Worm (Caenorhabditis elegans): ENCODE measurements around the gene srm-3.

srm-3 gene

DNA sequence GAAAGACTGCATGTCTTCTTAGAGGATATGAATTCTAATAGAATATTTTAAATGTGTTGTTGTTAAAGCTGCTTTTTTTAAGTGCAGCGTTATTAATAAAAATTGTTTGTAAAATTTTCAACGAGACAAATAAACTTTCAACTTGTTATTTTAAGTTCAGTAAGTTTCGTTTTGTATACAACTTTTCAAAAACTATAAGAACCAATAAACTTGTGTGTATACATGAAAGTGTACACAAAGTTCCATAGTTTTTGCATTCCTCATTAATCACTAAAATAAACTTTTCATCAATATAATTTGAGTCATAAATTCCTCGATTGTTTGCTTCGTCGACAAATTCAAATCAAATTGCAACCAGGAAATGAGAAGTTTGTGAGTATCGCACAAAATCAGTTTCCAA, at the start of gene srm-3:
TSS of gene srm-3 (plus strand) at position 301 of the 400 bp plus-strand sequence.
- no peak for TF ChIP-seq dao-5 (tag; optimal IDR thresholded peaks at IDR 0.05)
- TF ChIP-seq W03F9.2 (tag; optimal IDR thresholded peaks at IDR 0.05) = no peak
- TF ChIP-seq him-1 (tag; optimal IDR thresholded peaks at IDR 0.05) = no peak

DNA sequence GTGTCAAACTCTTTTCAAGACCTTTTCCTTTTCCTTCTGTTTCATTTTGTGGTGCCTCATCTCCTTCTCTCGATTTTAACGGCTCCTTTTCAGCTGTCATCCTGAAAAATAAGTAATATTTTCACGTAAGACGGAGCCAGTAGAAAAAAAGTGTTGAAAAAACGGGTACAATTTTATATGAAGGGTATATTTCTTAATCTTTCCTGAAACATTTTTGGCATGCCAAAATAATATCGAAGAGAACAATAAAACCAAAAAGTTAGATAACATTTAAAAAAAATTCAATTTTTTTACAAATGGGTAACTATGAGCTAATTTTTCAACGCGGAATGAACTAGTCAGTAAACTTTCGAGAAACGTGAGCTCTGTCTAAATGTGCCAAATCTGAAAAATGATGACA, 47.2 kb upstream of the srm-3 start, which contains the start of gene aat-1:
TSS of gene aat-1 (minus strand) at position 101 of the 400 bp plus-strand sequence.
- no peak for TF ChIP-seq W03F9.2 (tag; optimal IDR thresholded peaks at IDR 0.05)
- TF ChIP-seq him-1 (tag; optimal IDR thresholded peaks at IDR 0.05) = no peak
- no peak for TF ChIP-seq dao-5 (tag; optimal IDR thresholded peaks at IDR 0.05)

DNA sequence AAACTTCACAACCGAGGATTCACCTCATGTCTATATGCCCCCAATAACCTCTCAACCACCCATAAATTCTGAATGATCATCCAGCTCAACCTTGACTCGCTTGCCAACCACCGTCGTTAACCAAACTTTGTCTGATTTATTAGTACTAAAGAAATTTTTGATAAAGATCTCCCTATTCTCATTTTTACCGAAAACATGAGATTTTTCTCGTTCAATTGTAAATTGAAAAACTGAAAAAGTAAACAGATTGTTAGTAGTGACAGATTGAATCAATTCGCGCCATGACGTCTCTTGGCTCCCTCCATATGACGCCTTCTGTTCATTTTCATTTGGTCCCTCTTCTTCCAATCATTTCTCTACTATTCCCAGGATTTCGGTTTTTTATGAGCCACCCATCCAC, 40.8 kb upstream of the srm-3 start:
- TF ChIP-seq him-1 (tag; optimal IDR thresholded peaks at IDR 0.05) (no peak), dao-5 (tag; optimal IDR thresholded peaks at IDR 0.05) (no peak), W03F9.2 (tag; optimal IDR thresholded peaks at IDR 0.05) (no peak)

DNA sequence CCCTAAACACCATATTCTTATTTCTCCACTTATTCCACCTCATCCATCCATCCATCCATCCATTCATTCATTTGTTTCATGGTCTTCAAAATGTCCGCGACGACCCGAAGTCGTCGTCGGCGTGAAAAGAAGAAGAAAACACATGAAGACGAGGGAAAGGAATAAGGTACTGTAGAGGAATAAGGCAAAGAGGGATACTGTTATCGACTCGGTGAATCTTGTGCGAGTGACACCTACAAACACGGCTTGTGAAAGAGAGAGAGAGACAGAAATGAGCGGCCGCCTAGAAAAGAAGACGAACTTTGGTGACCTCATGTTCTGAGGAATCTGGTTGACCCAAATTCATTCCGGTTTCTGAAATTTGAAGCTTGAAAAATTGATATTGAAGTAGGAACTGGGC, 39.7 kb upstream of the srm-3 start:
- TF ChIP-seq W03F9.2 (tag; optimal IDR thresholded peaks at IDR 0.05) (no peak), dao-5 (tag; optimal IDR thresholded peaks at IDR 0.05) (no peak), him-1 (tag; optimal IDR thresholded peaks at IDR 0.05) (no peak)

DNA sequence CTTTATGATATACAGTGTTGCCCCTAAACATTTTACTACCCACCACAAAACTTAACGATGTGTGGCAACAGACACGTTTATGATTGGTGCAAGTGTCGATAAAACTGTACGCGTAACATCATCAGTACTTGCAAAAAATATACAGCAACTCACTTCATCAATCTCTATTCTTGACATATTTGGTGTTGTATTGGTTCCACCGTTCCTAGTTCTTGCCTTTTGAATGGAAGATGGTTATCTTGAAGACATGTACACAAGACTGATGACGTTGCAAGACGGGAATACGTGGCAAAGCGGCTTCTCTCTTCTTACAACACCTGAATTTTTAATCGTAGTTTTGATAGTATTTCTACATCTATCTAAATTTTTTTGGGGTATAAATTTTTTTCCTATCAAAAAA, 37.9 kb upstream of the srm-3 start:
- TF ChIP-seq W03F9.2 (tag; optimal IDR thresholded peaks at IDR 0.05) (no peak), him-1 (tag; optimal IDR thresholded peaks at IDR 0.05) (no peak), dao-5 (tag; optimal IDR thresholded peaks at IDR 0.05) (no peak)

DNA sequence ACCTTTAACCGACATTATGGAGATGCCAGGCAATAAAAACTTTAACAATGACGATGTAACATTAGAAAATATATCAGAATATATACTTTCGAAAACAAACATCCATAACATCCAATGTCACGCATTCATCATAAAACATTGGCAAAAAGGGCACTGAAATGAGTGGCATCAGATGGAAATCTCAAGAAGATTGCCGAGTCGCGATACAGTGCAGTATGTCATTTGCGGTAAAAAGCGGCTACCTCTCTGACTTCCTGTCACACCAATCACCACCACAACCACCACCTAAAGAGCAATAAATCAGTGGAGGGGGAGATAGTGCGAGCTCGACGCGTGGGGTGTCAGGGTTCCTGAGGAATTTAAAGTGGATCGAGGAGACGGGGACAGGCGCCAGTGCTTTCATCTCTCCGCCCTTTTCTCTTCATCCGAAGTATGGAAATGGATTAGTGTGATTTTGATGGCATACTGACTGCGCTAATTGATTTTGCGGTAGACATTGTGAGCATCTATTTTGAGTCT, 35.7 kb upstream of the srm-3 start:
- no peak for TF ChIP-seq dao-5 (tag; optimal IDR thresholded peaks at IDR 0.05)
- TF ChIP-seq W03F9.2 (tag; optimal IDR thresholded peaks at IDR 0.05) = no peak

DNA sequence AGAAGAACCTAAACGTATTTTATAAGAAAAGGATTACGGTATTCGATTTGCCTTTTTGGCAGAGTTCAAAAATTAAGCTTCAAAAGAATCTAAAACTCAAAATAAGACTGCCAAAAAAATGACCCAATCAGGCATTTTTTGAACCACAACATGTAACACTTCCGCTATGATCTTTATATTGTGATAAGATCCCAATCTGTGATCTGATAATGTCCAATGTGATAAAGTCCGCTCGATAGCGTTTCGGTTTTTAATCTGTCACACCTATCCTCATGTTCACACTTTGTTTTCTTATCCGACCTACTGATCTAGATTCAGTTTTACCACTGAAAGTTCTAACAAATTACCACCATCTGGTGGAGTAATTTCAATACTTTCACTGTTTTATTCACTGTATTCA, 34.7 kb upstream of the srm-3 start:
- TF ChIP-seq him-1 (tag; optimal IDR thresholded peaks at IDR 0.05) (no peak), dao-5 (tag; optimal IDR thresholded peaks at IDR 0.05) (no peak), W03F9.2 (tag; optimal IDR thresholded peaks at IDR 0.05) (no peak)

DNA sequence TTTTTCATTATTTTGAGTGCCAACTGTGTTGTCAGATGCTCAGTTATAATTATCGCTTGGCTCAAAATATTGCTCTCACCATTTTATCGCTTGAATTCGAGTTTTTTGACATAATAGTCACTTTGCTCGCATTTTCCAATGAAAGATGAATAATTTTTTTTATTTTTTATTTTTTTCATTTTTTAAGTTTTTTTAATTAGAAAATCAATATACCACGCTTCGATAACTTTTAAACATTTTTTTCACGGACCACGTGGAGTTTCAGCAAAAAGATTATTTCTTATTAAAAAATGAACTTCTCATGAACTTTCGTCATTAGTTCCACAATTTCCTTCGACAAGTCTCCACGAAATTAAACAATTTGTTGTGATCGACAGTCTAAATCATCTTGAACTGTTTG, 34.1 kb upstream of the srm-3 start, which contains the start of gene elt-1:
TSS of gene elt-1 (plus strand) at position 301 of the 400 bp plus-strand sequence.
- TF ChIP-seq W03F9.2 (tag; optimal IDR thresholded peaks at IDR 0.05) = no peak
- no peak for TF ChIP-seq him-1 (tag; optimal IDR thresholded peaks at IDR 0.05)
- no peak for TF ChIP-seq dao-5 (tag; optimal IDR thresholded peaks at IDR 0.05)

DNA sequence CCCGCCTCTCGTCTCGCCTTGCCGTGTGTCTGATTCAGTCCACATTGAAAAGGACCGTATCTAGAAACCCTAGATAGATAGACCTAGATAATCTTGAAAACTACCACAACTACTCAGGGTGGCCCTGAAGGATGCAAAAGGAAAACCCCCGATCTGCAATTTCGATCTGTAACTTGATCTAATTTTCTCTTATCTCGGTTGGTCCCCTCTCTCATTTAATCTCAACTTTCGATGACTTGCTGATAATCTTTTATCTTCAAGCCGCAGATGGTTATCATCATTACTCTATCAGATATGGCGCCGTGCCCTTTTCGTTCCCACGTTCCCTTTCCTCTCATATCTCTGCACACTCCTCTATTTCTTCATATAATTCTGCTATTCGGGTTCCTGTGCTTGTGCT, 33.3 kb upstream of the srm-3 start:
- no peak for TF ChIP-seq W03F9.2 (tag; optimal IDR thresholded peaks at IDR 0.05)
- no peak for TF ChIP-seq dao-5 (tag; optimal IDR thresholded peaks at IDR 0.05)
- TF ChIP-seq him-1 (tag; optimal IDR thresholded peaks at IDR 0.05) = no peak

DNA sequence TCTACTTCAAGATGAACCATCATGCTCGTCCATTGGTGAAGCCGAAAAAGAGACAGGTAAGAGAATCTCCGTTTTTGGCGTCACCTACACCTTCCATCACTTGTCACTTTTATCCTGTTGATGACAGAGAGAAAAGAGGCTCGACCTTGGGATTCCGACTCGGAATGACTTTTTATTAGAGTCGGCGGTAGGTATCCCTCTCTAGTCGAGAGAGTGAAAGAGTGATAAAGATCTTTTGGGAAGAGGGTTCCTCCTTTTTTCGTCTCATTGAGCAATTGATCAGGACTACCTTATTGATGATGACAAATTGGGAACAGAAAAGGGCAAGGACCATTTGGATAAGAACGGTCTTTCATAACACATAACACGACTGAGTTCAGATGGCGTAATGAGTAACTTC, 31.4 kb upstream of the srm-3 start:
- TF ChIP-seq him-1 (tag; optimal IDR thresholded peaks at IDR 0.05) (no peak), dao-5 (tag; optimal IDR thresholded peaks at IDR 0.05) (no peak)

DNA sequence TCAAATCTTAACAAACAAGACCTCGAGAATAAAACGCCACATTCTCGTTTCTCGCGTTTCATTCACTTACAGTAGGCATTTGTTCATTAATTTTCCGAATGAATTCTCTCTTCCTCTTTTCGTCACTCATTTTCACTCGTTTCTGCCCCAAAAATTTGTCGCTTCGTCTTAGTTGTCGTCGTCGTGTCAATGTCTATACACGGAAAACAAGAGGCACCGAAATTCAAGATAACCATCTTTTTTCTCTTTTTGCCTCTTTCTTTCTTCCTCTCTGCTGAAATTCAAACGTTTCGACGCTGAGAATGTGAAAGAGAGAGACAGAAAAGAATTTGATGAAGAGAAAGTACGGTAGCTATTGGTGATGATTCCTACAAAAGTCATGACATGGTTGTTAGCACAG, 30.8 kb upstream of the srm-3 start:
- no peak for TF ChIP-seq dao-5 (tag; optimal IDR thresholded peaks at IDR 0.05)
- no peak for TF ChIP-seq him-1 (tag; optimal IDR thresholded peaks at IDR 0.05)
- TF ChIP-seq W03F9.2 (tag; optimal IDR thresholded peaks at IDR 0.05) = no peak

DNA sequence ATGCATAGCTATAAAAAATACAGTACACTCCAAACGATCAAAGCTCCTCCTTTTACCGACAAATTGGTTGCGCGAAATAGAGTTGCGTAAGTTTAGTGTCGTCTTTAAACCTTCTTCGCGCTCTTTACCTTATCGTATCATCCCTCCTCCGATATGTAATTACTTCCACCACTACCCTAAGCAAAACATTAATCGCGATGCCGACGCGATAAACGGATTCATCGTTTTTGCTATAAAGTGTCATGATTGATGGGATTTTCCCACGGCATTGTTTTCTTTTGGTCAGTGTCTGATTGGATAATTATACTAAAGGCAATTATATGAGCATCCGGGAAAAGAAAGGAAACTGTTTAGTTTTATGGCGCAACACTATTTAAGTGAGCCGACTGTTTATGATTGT, 29.9 kb upstream of the srm-3 start:
- TF ChIP-seq him-1 (tag; optimal IDR thresholded peaks at IDR 0.05) (no peak), W03F9.2 (tag; optimal IDR thresholded peaks at IDR 0.05) (no peak), dao-5 (tag; optimal IDR thresholded peaks at IDR 0.05) (no peak)

DNA sequence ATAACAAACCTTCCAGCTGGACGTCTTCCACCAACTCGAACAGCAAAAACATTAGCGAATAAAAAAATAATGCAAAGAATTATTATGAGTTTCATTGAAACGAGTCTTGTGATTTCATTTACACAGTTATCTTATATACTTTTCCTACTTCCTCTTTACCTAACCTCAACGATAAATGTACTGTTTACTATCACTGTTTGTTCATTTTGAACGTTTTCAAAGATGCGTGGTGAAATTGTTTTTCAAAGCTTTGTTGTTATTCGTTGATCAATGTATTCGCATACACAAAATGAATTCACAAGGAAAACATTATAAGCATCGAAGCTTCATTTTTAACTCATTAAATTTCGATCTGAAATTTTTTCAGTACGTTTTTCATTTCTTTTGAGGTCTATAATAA, 26.5 kb upstream of the srm-3 start, which contains the start of gene W09C2.7:
TSS of gene W09C2.7 (minus strand) at position 101 of the 400 bp plus-strand sequence.
- TF ChIP-seq dao-5 (tag; optimal IDR thresholded peaks at IDR 0.05) (no peak), W03F9.2 (tag; optimal IDR thresholded peaks at IDR 0.05) (no peak), him-1 (tag; optimal IDR thresholded peaks at IDR 0.05) (no peak)

DNA sequence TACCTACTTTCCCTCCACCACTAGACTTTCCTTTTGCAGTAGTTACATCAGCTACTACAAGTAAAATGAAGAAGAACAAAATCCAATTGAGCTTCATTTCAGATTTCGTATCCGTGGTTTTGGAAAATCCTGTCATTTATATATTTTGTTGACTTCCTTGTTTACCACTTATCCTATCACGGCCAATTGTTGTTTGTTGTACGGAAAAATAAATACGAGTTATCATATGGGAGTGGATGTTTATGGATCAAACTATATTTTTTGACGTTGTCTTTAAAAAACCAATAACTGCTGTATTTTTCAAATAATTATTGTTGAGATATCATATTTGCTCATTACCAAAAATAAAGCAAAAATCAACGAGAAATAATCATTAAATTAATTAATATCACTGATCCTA, 25.5 kb upstream of the srm-3 start, which contains the start of gene W09C2.9:
TSS of gene W09C2.9 (minus strand) at position 101 of the 400 bp plus-strand sequence.
- TF ChIP-seq dao-5 (tag; optimal IDR thresholded peaks at IDR 0.05) (no peak), W03F9.2 (tag; optimal IDR thresholded peaks at IDR 0.05) (no peak), him-1 (tag; optimal IDR thresholded peaks at IDR 0.05) (no peak)

DNA sequence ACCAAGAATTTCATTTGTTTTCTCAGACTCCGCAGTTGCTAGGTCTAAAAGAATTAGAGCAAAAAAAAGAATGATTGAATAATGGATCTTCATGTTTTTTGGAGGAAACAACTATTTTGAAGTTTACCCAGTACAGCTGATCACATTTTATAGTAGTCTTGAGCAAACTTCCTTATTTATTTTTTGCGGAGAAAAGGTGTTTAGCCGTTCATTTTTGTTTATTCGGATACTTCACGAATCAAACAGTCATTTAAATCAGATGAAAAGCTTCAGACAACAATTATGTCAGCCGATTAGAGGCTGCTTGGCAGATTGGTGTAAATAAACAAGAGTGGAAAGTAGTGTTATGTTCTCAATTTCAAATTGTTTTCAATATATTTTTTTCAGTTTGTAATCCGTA, 24.5 kb upstream of the srm-3 start, which contains the start of gene W09C2.8:
TSS of gene W09C2.8 (minus strand) at position 101 of the 400 bp plus-strand sequence.
- no peak for TF ChIP-seq him-1 (tag; optimal IDR thresholded peaks at IDR 0.05)
- TF ChIP-seq W03F9.2 (tag; optimal IDR thresholded peaks at IDR 0.05) = no peak
- TF ChIP-seq dao-5 (tag; optimal IDR thresholded peaks at IDR 0.05) = no peak

Measured in whole organism, L4/young adult.